Fruit fly (Drosophila melanogaster) whole organism, embryonic: Measurements from ENCODE around the gene CG10431.

Experiments used
- Blimp-1 ChIP-seq: fragments of 200-800 bp; sonication (Bioruptor generic); optimal IDR thresholded peaks from 3 replicates; lab custom pipeline; 2018; ENCODE audit warnings: missing biosample characterization, missing genetic modification characterization, mild to moderate bottlenecking, moderate library complexity, missing genetic modification reagents
- C15 ChIP-seq: fragments of 200-800 bp; sonication (Bioruptor generic); IDR thresholded peaks from 3 replicates; pipeline ENCODE4 v1.3.6; 2022; ENCODE audit warnings: missing biosample characterization, missing genetic modification characterization
- CG10431 ChIP-seq: fragments of 200-800 bp; sonication (Bioruptor generic); optimal IDR thresholded peaks from 3 replicates; lab custom pipeline; 2018; ENCODE audit warnings: missing biosample characterization, mild to moderate bottlenecking, missing genetic modification characterization
- CG10959 ChIP-seq: fragments of 200-800 bp; sonication (Bioruptor generic); IDR thresholded peaks from 2 replicates; pipeline ENCODE4 v1.3.6; 2022; ENCODE audit warnings: missing biosample characterization, missing genetic modification characterization
- CG11093 ChIP-seq: fragments of 200-800 bp; sonication (Bioruptor generic); IDR thresholded peaks from 3 replicates; pipeline ENCODE4 v1.3.6; 2022; ENCODE audit warnings: missing biosample characterization, missing genetic modification characterization
- CG12155 ChIP-seq: fragments of 200-800 bp; sonication (Bioruptor generic); optimal IDR thresholded peaks from 3 replicates; lab custom pipeline; 2016; ENCODE audit warnings: missing biosample characterization, missing genetic modification characterization
- CG12391 ChIP-seq: fragments of 200-800 bp; sonication (Bioruptor generic); optimal IDR thresholded peaks from 3 replicates; lab custom pipeline; 2018; ENCODE audit warnings: missing biosample characterization, mild to moderate bottlenecking, missing genetic modification characterization, moderate library complexity
- CG12659 ChIP-seq: fragments of 200-800 bp; sonication (Bioruptor generic); optimal IDR thresholded peaks from 3 replicates; lab custom pipeline; 2017; ENCODE audit warnings: mild to moderate bottlenecking, missing biosample characterization, missing genetic modification reagents, missing genetic modification characterization
- CG16813 ChIP-seq: fragments of 200-800 bp; sonication (Bioruptor generic); IDR thresholded peaks from 3 replicates; pipeline ENCODE4 v1.3.6; 2022; ENCODE audit warnings: missing biosample characterization, missing genetic modification characterization; ENCODE audit not compliant: partially characterized antibody
- CG18764 ChIP-seq: fragments of 200-800 bp; sonication (Bioruptor generic); optimal IDR thresholded peaks from 3 replicates; lab custom pipeline; 2016; ENCODE audit warnings: missing biosample characterization, missing genetic modification characterization
- CG32767 ChIP-seq: fragments of 200-800 bp; sonication (Bioruptor generic); IDR thresholded peaks from 2 replicates; pipeline ENCODE4 v1.3.6; 2022; ENCODE audit warnings: missing biosample characterization, missing genetic modification characterization
- CG32772 ChIP-seq: fragments of 200-800 bp; sonication (Bioruptor generic); IDR thresholded peaks from 2 replicates; pipeline ENCODE4 v1.3.6; 2022; ENCODE audit warnings: missing biosample characterization, missing genetic modification characterization
- CG33213 ChIP-seq: fragments of 200-800 bp; sonication (Bioruptor generic); optimal IDR thresholded peaks from 3 replicates; lab custom pipeline; 2016; ENCODE audit warnings: missing biosample characterization, missing genetic modification characterization
- CG5245 ChIP-seq: fragments of 200-800 bp; sonication (Bioruptor generic); optimal IDR thresholded peaks from 3 replicates; lab custom pipeline; 2016; ENCODE audit warnings: missing biosample characterization, missing genetic modification characterization
- CG8290 ChIP-seq, 3 experiments: fragments of 200-800 bp; sonication (Bioruptor generic); optimal IDR thresholded peaks; 2 replicates each; lab custom pipeline; 2016 to 2019; ENCODE audit warnings: missing biosample characterization in 3 of 3, missing genetic modification characterization in 3 of 3, mild to moderate bottlenecking in 2 of 3, moderate library complexity in 1 of 3
- CG9727 ChIP-seq: fragments of 200-800 bp; sonication (Bioruptor generic); optimal IDR thresholded peaks from 3 replicates; lab custom pipeline; 2017; ENCODE audit warnings: missing biosample characterization, mild to moderate bottlenecking, missing genetic modification characterization
- D ChIP-seq, 2 experiments: fragments of 200-800 bp in 1 of 2; fragments of >200 bp in 1 of 2; sonication (Bioruptor generic) in 1 of 2; optimal IDR thresholded peaks; 2 replicates in 1 of 2; 3 replicates in 1 of 2; lab custom pipeline; 2017; ENCODE audit warnings: mild to moderate bottlenecking in 1 of 2, missing biosample characterization in 1 of 2, missing genetic modification characterization in 1 of 2, missing genetic modification reagents in 1 of 2
- D19A ChIP-seq: fragments of 200-800 bp; optimal IDR thresholded peaks from 3 replicates; lab custom pipeline; 2019; ENCODE audit warnings: missing biosample characterization, mild to moderate bottlenecking, missing genetic modification characterization, moderate library complexity
- D19B ChIP-seq: fragments of 200-800 bp; sonication (Bioruptor generic); optimal IDR thresholded peaks from 2 replicates; lab custom pipeline; 2017; ENCODE audit warnings: missing biosample characterization, mild to moderate bottlenecking, missing genetic modification characterization
- Eip74EF ChIP-seq, 2 experiments: fragments of 200-800 bp in 1 of 2; fragments of >200 bp in 1 of 2; sonication (Bioruptor generic) in 1 of 2; optimal IDR thresholded peaks; 2 replicates each; lab custom pipeline; 2017 to 2019; ENCODE audit warnings: missing biosample characterization in 2 of 2, missing genetic modification characterization in 2 of 2, mild to moderate bottlenecking in 1 of 2, moderate library complexity in 1 of 2
- HmgD ChIP-seq: fragments of 200-800 bp; sonication (Bioruptor generic); optimal IDR thresholded peaks from 3 replicates; lab custom pipeline; 2016; ENCODE audit warnings: missing biosample characterization, missing genetic modification characterization
- Hr78 ChIP-seq, 2 experiments: fragments of 200-800 bp in 1 of 2; fragments of >200 bp in 1 of 2; sonication (Bioruptor generic) in 1 of 2; optimal IDR thresholded peaks; 2 replicates each; lab custom pipeline; 2017 to 2019; ENCODE audit warnings: missing biosample characterization in 2 of 2, missing genetic modification characterization in 2 of 2, mild to moderate bottlenecking in 1 of 2, moderate library complexity in 1 of 2
- Jarid2 ChIP-seq: fragments of 200-800 bp; sonication (Bioruptor generic); optimal IDR thresholded peaks from 3 replicates; lab custom pipeline; 2017; ENCODE audit warnings: mild to moderate bottlenecking, missing biosample characterization, missing genetic modification reagents, missing genetic modification characterization
- Oli ChIP-seq: fragments of 200-800 bp; sonication (Bioruptor generic); optimal IDR thresholded peaks from 2 replicates; lab custom pipeline; 2018; ENCODE audit warnings: missing biosample characterization, mild to moderate bottlenecking, missing genetic modification characterization, moderate library complexity
- Side ChIP-seq: fragments of 200-800 bp; sonication (Bioruptor generic); optimal IDR thresholded peaks from 2 replicates; lab custom pipeline; 2016; ENCODE audit warnings: missing biosample characterization, missing genetic modification characterization
- amos ChIP-seq: fragments of 200-800 bp; sonication (Bioruptor generic); IDR thresholded peaks from 2 replicates; pipeline ENCODE4 v1.3.6; 2022; ENCODE audit warnings: missing biosample characterization, missing genetic modification characterization; ENCODE audit not compliant: partially characterized antibody
- cato ChIP-seq: fragments of 200-800 bp; sonication (Bioruptor generic); optimal IDR thresholded peaks from 2 replicates; lab custom pipeline; 2016; ENCODE audit warnings: missing biosample characterization, missing genetic modification characterization, borderline replicate concordance
- chif ChIP-seq, 2 experiments: fragments of 200-800 bp; sonication (Bioruptor generic); optimal IDR thresholded peaks; 3 replicates each; lab custom pipeline; 2016; ENCODE audit warnings: missing biosample characterization in 2 of 2, missing genetic modification characterization in 2 of 2
- chinmo ChIP-seq: fragments of 200-800 bp; sonication (Bioruptor generic); IDR thresholded peaks from 4 replicates; pipeline ENCODE4 v1.3.6; 2022; ENCODE audit warnings: missing biosample characterization, missing genetic modification characterization; ENCODE audit not compliant: partially characterized antibody
- corto ChIP-seq: fragments of 200-800 bp; sonication (Bioruptor generic); optimal IDR thresholded peaks from 2 replicates; lab custom pipeline; 2016; ENCODE audit warnings: missing biosample characterization, mild to moderate bottlenecking, missing genetic modification characterization, moderate library complexity
- croc ChIP-seq: fragments of 200-800 bp; sonication (Bioruptor generic); conservative IDR thresholded peaks from 3 replicates; pipeline ENCODE4 v1.3.6; 2022; ENCODE audit warnings: missing biosample characterization, missing genetic modification characterization
- emc ChIP-seq: fragments of 200-800 bp; sonication (Bioruptor generic); optimal IDR thresholded peaks from 2 replicates; lab custom pipeline; 2016; ENCODE audit warnings: missing biosample characterization, missing genetic modification characterization
- eyg ChIP-seq: fragments of 200-800 bp; sonication (Bioruptor generic); optimal IDR thresholded peaks from 3 replicates; lab custom pipeline; 2016; ENCODE audit warnings: missing biosample characterization, missing genetic modification characterization
- fd96Cb ChIP-seq: fragments of 200-800 bp; sonication (Bioruptor generic); optimal IDR thresholded peaks from 2 replicates; lab custom pipeline; 2018; ENCODE audit warnings: missing biosample characterization, mild to moderate bottlenecking, missing genetic modification characterization, moderate library complexity
- gcm2 ChIP-seq: fragments of 200-800 bp; sonication (Bioruptor generic); optimal IDR thresholded peaks from 2 replicates; lab custom pipeline; 2016; ENCODE audit warnings: missing biosample characterization, missing genetic modification characterization
- lbe ChIP-seq: fragments of 200-800 bp; sonication (Bioruptor generic); optimal IDR thresholded peaks from 2 replicates; lab custom pipeline; 2016; ENCODE audit warnings: missing biosample characterization, mild to moderate bottlenecking, missing genetic modification characterization
- mirr ChIP-seq: fragments of 200-800 bp; sonication (Bioruptor generic); optimal IDR thresholded peaks from 3 replicates; lab custom pipeline; 2018; ENCODE audit warnings: missing biosample characterization, mild to moderate bottlenecking, missing genetic modification characterization
- nom ChIP-seq: fragments of 200-800 bp; sonication (Bioruptor generic); optimal IDR thresholded peaks from 2 replicates; lab custom pipeline; 2017; ENCODE audit warnings: missing biosample characterization, missing genetic modification characterization, mild to moderate bottlenecking, moderate library complexity, missing genetic modification reagents
- oc ChIP-seq: fragments of 200-800 bp; sonication (Bioruptor generic); optimal IDR thresholded peaks from 2 replicates; lab custom pipeline; 2018; ENCODE audit warnings: missing biosample characterization, mild to moderate bottlenecking, missing genetic modification characterization, moderate library complexity
- pita ChIP-seq: fragments of 200-800 bp; sonication (Bioruptor generic); optimal IDR thresholded peaks from 2 replicates; lab custom pipeline; 2017; ENCODE audit warnings: missing biosample characterization, mild to moderate bottlenecking, missing genetic modification characterization
- rib ChIP-seq: fragments of 200-800 bp; sonication (Bioruptor generic); IDR thresholded peaks from 2 replicates; pipeline ENCODE4 v1.3.6; 2022; ENCODE audit warnings: missing biosample characterization, missing genetic modification characterization
- sd ChIP-seq: fragments of 200-800 bp; sonication (Bioruptor generic); optimal IDR thresholded peaks from 3 replicates; lab custom pipeline; 2018; ENCODE audit warnings: missing biosample characterization, mild to moderate bottlenecking, missing genetic modification characterization, moderate library complexity
- sug ChIP-seq: fragments of 200-800 bp; optimal IDR thresholded peaks from 2 replicates; lab custom pipeline; 2019; ENCODE audit warnings: missing biosample characterization, mild to moderate bottlenecking, missing genetic modification characterization, moderate library complexity
- tgo ChIP-seq: fragments of 200-800 bp; sonication (Bioruptor generic); IDR thresholded peaks from 3 replicates; pipeline ENCODE4 v1.3.6; 2022; ENCODE audit warnings: missing biosample characterization, missing genetic modification characterization
- tup ChIP-seq: fragments of 200-800 bp; sonication (Bioruptor generic); optimal IDR thresholded peaks from 2 replicates; lab custom pipeline; 2016; ENCODE audit warnings: missing biosample characterization, mild to moderate bottlenecking, missing genetic modification characterization, moderate library complexity
- wdn ChIP-seq: fragments of 200-800 bp; sonication (Bioruptor generic); IDR thresholded peaks from 2 replicates; pipeline ENCODE4 v1.3.6; 2022; ENCODE audit warnings: missing biosample characterization, missing genetic modification characterization

The CG10431 gene

DNA sequence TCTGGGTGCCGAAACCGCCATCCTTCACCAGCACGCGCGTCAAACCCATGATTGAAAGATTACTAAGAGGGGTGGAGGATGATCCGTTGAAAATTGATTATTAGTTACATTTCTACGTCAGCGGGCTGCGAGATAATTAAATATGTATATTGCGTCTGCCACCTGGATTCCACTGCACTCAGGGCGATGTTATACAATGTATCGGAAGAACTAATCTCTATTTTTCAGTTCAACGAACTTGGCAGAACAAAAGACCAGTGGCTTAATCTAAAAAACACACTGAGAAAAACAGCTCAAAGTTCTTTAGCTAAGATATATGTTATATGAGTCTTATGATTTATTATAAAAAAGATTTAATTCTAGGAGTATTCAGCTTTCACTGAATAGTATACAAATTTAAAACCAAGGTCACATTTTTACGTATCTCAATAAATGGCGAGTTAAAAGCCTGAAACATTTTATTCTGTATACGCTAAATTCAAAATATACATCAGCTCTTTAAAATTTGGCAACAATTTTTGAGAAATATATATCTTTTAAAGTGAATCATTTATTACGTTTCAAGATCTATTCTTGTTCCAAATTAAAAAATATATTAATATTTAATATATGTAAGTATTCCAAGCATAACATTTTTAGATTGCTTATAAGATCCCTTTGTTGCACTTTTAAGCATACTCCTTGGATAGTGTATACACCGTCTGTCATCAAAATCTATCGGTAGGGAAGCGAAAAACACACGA lies 20.8 kb upstream of the CG10431 start (continued):
- TF ChIP-seq Blimp-1 (peak; percentile 24), Oli (peak; percentile 10), D (optimal IDR thresholded peaks at IDR 0.05; lab: Kevin White, UChicago) (no peak), D (GFP tag; optimal IDR thresholded peaks at IDR 0.05; lab: Kevin White, UChicago) (no peak), CG9727 (peak; percentile 51), rib (GFP tag; lab: Robert Waterston, UW) (0 out of 2 replicates have a peak, but pooled peaks have one; percentile 4), CG12391 (peak; percentile 33), Jarid2 (GFP tag; lab: Kevin White, UChicago) (no peak), CG12659 (GFP tag; lab: Kevin White, UChicago) (peak; percentile 58), chif (GFP tag; optimal IDR thresholded peaks at IDR 0.05; lab: Kevin White, UChicago) (no peak), D19A (peak; percentile 94)

DNA sequence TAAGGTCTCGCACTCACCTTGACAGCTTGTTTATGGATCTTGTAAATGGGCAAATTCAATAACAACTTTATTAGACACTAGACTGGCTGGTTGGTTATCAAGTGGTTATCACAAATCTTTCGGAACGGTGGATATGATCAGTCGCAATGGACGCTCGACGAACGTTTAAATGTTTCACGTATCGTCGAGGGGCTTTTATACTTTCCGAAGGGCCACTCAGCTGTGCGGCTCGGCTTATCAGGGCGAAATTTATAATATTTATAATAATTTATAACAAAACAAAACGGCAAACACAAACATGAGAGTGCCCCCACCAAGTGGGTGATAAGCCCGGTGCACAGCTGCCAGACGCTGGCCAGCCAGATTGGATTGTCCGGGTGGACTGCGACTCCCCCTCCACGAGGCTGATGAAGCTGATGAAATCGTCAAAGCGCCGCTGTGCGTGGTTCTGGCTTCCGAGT lies 20.2 kb upstream of the CG10431 start, which contains the start of gene CG10621:
CG10621 (minus strand) TSS at position 177 of the 461 bp plus-strand sequence.
- TF ChIP-seq sug (tag; lab: Kevin White, UChicago) (peak; percentile 97), HmgD (no peak), oc (no peak), mirr (GFP tag; lab: Kevin White, UChicago) (peak; percentile 95), CG11093 (no peak), eyg (GFP tag; lab: Kevin White, UChicago) (no peak), cato (GFP tag; lab: Kevin White, UChicago) (no peak), C15 (no peak), fd96Cb (tag; lab: Kevin White, UChicago) (no peak), sd (tag; lab: Kevin White, UChicago) (peak; percentile 60), Hr78 (GFP tag; optimal IDR thresholded peaks at IDR 0.05; lab: Kevin White, UChicago) (no peak), CG33213 (no peak), nom (GFP tag; lab: Kevin White, UChicago) (peak; percentile 36), CG9727 (no peak), CG5245 (GFP tag; lab: Kevin White, UChicago) (no peak), corto (peak; percentile 49), CG18764 (GFP tag; lab: Kevin White, UChicago) (no peak), D19B (no peak), CG10431 (GFP tag; lab: Kevin White, UChicago) (no peak), tgo (GFP tag; lab: Robert Waterston, UW) (no peak), CG12391 (no peak), chinmo (peak; percentile 94; the same call in 3 of the 4 replicates), CG16813 (no peak), CG12155 (GFP tag; lab: Kevin White, UChicago) (no peak), gcm2 (no peak), Eip74EF (GFP tag; optimal IDR thresholded peaks at IDR 0.05; lab: Kevin White, UChicago) (no peak), croc (no peak), Side (GFP tag; lab: Kevin White, UChicago) (no peak), emc (GFP tag; lab: Kevin White, UChicago) (no peak), pita (GFP tag; lab: Kevin White, UChicago) (no peak), CG8290 (GFP tag; optimal IDR thresholded peaks at IDR 0.05; lab: Kevin White, UChicago) (no peak), CG8290 (tag; optimal IDR thresholded peaks at IDR 0.05; lab: Kevin White, UChicago) (peak in 1 of 2 experiments; percentile 65), amos (GFP tag; lab: Robert Waterston, UW) (peak; percentile 21; the same call in 1 of the 2 replicates), wdn (GFP tag; lab: Robert Waterston, UW) (no peak), tup (GFP tag; lab: Kevin White, UChicago) (no peak), CG32772 (GFP tag; lab: Robert Waterston, UW) (no peak), CG32767 (GFP tag; lab: Robert Waterston, UW) (no peak), CG10959 (no peak), lbe (GFP tag; lab: Kevin White, UChicago) (peak; percentile 51)
